Worm (Caenorhabditis elegans): ENCODE data around the gene C40H1.3.

DNA sequence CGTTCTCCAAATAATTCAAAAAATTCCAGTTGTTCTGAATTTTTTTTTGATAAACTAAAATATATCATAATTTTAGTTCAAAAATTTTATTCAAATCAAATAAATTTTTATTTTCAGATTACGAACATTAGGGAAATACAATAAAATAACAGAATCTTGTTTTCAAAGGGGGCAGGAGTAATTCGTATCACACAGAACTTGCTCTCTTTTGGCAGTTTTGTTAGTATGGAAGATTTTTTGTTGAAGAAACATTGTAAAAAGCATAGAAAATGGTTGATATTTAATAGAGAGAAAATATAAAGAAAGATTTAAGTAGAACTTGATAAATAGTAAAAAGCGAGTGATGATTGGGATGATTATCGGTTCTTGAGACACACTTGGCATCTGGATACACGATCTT lies 7.6 kb upstream of the C40H1.3 start:
- TF ChIP-seq unc-39 (tag; optimal IDR thresholded peaks at IDR 0.05): no peak
- no peak for TF ChIP-seq egl-27 (tag; optimal IDR thresholded peaks at IDR 0.05)
- TF ChIP-seq zag-1 (tag; optimal IDR thresholded peaks at IDR 0.05): no peak
- no peak for TF ChIP-seq lsy-2 (tag; optimal IDR thresholded peaks at IDR 0.05)
- no peak for TF ChIP-seq F26F4.8 (GFP tag; conservative IDR thresholded peaks at IDR 0.05)
- no peak for TF ChIP-seq ceh-32 (tag; optimal IDR thresholded peaks at IDR 0.05; ENCODE audit: poor library complexity)
- TF ChIP-seq Y105C5A.15 (GFP tag; IDR thresholded peaks at IDR 0.05): no peak
- TF ChIP-seq gei-8 (GFP tag; optimal IDR thresholded peaks at IDR 0.05): no peak
- TF ChIP-seq fos-1 (tag; optimal IDR thresholded peaks at IDR 0.05): no peak
